Worm (Caenorhabditis elegans) whole organism, L1 larva: ENCODE measurements around the gene C03B1.5.

Source experiments
- C04F5.9 ChIP-seq: sonication (generic microtip); optimal IDR thresholded peaks from 2 replicates; lab custom pipeline; 2016; ENCODE audit warnings: missing genetic modification characterization, missing compliant biosample characterization
- C16A3.4 ChIP-seq: fragments of 150-350 bp; optimal IDR thresholded peaks from 2 replicates; lab custom pipeline; 2014; ENCODE audit warnings: missing biosample characterization, missing genetic modification characterization
- Y116A8C.19 ChIP-seq: sonication (generic microtip); optimal IDR thresholded peaks from 2 replicates; lab custom pipeline; 2016; ENCODE audit warnings: missing compliant biosample characterization, missing genetic modification characterization, borderline replicate concordance
- aha-1 ChIP-seq: fragments of 150-350 bp; optimal IDR thresholded peaks from 2 replicates; lab custom pipeline; 2014; ENCODE audit warnings: missing biosample characterization, missing genetic modification characterization
- ama-1 ChIP-seq: fragments of 150-350 bp; optimal IDR thresholded peaks from 2 replicates; lab custom pipeline; 2014
- ceh-8 ChIP-seq: fragments of 200-800 bp; sonication (Bioruptor generic); optimal IDR thresholded peaks from 2 replicates; lab custom pipeline; 2018; ENCODE audit warnings: mild to moderate bottlenecking, missing genetic modification characterization, moderate library complexity, missing compliant biosample characterization
- ceh-82 ChIP-seq, 3 experiments: fragments of 150-350 bp in 1 of 3; sonication (generic microtip) in 2 of 3; optimal IDR thresholded peaks; 2 replicates each; lab custom pipeline; 2014 to 2017; ENCODE audit warnings: missing biosample characterization in 3 of 3, missing genetic modification characterization in 3 of 3
- ceh-88 ChIP-seq: fragments of 200-800 bp; sonication (Bioruptor generic); IDR thresholded peaks from 2 replicates; pipeline ENCODE4 v1.3.6; 2022; ENCODE audit warnings: missing genetic modification characterization, missing compliant biosample characterization
- dpl-1 ChIP-seq, 3 experiments: fragments of 150-350 bp in 2 of 3; sonication (generic microtip) in 1 of 3; optimal IDR thresholded peaks; 2 replicates each; lab custom pipeline; 2014 to 2017; ENCODE audit warnings: missing biosample characterization in 3 of 3, missing genetic modification characterization in 3 of 3, missing genetic modification reagents in 3 of 3
- dsc-1 ChIP-seq: sonication (generic microtip); optimal IDR thresholded peaks from 2 replicates; lab custom pipeline; 2016; ENCODE audit warnings: mild to moderate bottlenecking, missing genetic modification characterization, missing compliant biosample characterization
- efl-1 ChIP-seq, 4 experiments: fragments of 150-350 bp; optimal IDR thresholded peaks in 3 of 4; peaks in 1 of 4; 1 replicate in 1 of 4; 2 replicates in 3 of 4; lab custom pipeline; 2014; ENCODE audit warnings: missing biosample characterization in 2 of 4, missing genetic modification characterization in 2 of 4, missing genetic modification reagents in 2 of 4
- egl-13 ChIP-seq: sonication (generic microtip); optimal IDR thresholded peaks from 2 replicates; lab custom pipeline; 2016; ENCODE audit warnings: missing genotype, missing genetic modification reagents, missing genetic modification characterization, missing compliant biosample characterization
- egl-27 ChIP-seq, 2 experiments: fragments of 150-350 bp in 1 of 2; sonication (generic microtip); optimal IDR thresholded peaks; 3 replicates each; lab custom pipeline; 2017 to 2018; ENCODE audit warnings: missing biosample characterization in 2 of 2, missing genetic modification characterization in 2 of 2, missing genetic modification reagents in 2 of 2
- elt-2 ChIP-seq: sonication (generic microtip); optimal IDR thresholded peaks from 2 replicates; lab custom pipeline; 2016; ENCODE audit warnings: missing genetic modification characterization, mild to moderate bottlenecking, inconsistent platforms, missing compliant biosample characterization, missing genetic modification reagents
- fkh-10 ChIP-seq: sonication (generic microtip); optimal IDR thresholded peaks from 2 replicates; lab custom pipeline; 2017; ENCODE audit warnings: missing biosample characterization, missing genetic modification reagents, missing genetic modification characterization
- fkh-4 ChIP-seq: sonication (generic microtip); optimal IDR thresholded peaks from 2 replicates; lab custom pipeline; 2016; ENCODE audit warnings: missing compliant biosample characterization, missing genetic modification characterization, borderline replicate concordance
- fkh-8 ChIP-seq: sonication (generic microtip); optimal IDR thresholded peaks from 2 replicates; lab custom pipeline; 2016; ENCODE audit warnings: mild to moderate bottlenecking, missing genetic modification characterization, missing compliant biosample characterization
- fos-1 ChIP-seq: fragments of 150-350 bp; optimal IDR thresholded peaks from 2 replicates; lab custom pipeline; 2014; ENCODE audit warnings: missing biosample characterization, missing genetic modification characterization
- jun-1 ChIP-seq: fragments of 150-350 bp; optimal IDR thresholded peaks from 2 replicates; lab custom pipeline; 2014; ENCODE audit warnings: missing biosample characterization, missing genetic modification reagents, missing genetic modification characterization
- lin-14 ChIP-seq: fragments of 200-800 bp; sonication (Bioruptor generic); optimal IDR thresholded peaks from 2 replicates; lab custom pipeline; 2018; ENCODE audit warnings: mild to moderate bottlenecking, missing genetic modification characterization, moderate library complexity, missing compliant biosample characterization
- lin-15B ChIP-seq: fragments of 150-350 bp; sonication (generic microtip); optimal IDR thresholded peaks from 3 replicates; lab custom pipeline; 2014; ENCODE audit warnings: missing biosample characterization, missing genetic modification characterization
- lir-3 ChIP-seq: sonication (generic microtip); optimal IDR thresholded peaks from 2 replicates; lab custom pipeline; 2016; ENCODE audit warnings: mild to moderate bottlenecking, missing genetic modification characterization, moderate library complexity, missing compliant biosample characterization; ENCODE audit not compliant: poor library complexity
- lsy-2 ChIP-seq, 2 experiments: fragments of 150-350 bp; optimal IDR thresholded peaks; 2 replicates each; lab custom pipeline; 2014; ENCODE audit warnings: missing biosample characterization in 2 of 2, missing genetic modification characterization in 2 of 2
- mdl-1 ChIP-seq, 2 experiments: fragments of 150-350 bp; optimal IDR thresholded peaks; 2 replicates each; lab custom pipeline; 2014 to 2017; ENCODE audit warnings: missing biosample characterization in 2 of 2, missing genetic modification characterization in 2 of 2, inconsistent platforms in 1 of 2
- nhr-12 ChIP-seq: sonication (generic microtip); optimal IDR thresholded peaks from 2 replicates; lab custom pipeline; 2017; ENCODE audit warnings: missing biosample characterization, missing genetic modification characterization
- nhr-19 ChIP-seq: fragments of 200-800 bp; sonication (Bioruptor generic); conservative IDR thresholded peaks from 2 replicates; pipeline ENCODE4 v1.3.6; 2022; ENCODE audit warnings: missing genetic modification characterization, missing compliant biosample characterization
- nhr-237 ChIP-seq: fragments of 150-350 bp; optimal IDR thresholded peaks from 2 replicates; lab custom pipeline; 2014; ENCODE audit warnings: missing biosample characterization, missing genetic modification characterization
- nhr-28 ChIP-seq: fragments of 150-350 bp; optimal IDR thresholded peaks from 2 replicates; lab custom pipeline; 2014; ENCODE audit warnings: missing biosample characterization, missing genetic modification characterization
- nhr-90 ChIP-seq: sonication (generic microtip); optimal IDR thresholded peaks from 2 replicates; lab custom pipeline; 2016; ENCODE audit warnings: mild to moderate bottlenecking, missing genetic modification characterization, missing compliant biosample characterization; ENCODE audit not compliant: poor library complexity
- pag-3 ChIP-seq: sonication (generic microtip); optimal IDR thresholded peaks from 2 replicates; lab custom pipeline; 2017; ENCODE audit warnings: missing genetic modification characterization, mild to moderate bottlenecking, missing compliant biosample characterization, antibody characterized with exemption, borderline replicate concordance; ENCODE audit not compliant: insufficient read depth
- pqm-1 ChIP-seq: sonication (generic microtip); optimal IDR thresholded peaks from 3 replicates; lab custom pipeline; 2017; ENCODE audit warnings: missing biosample characterization, missing genetic modification characterization
- skn-1 ChIP-seq: fragments of 150-350 bp; optimal IDR thresholded peaks from 2 replicates; lab custom pipeline; 2014; ENCODE audit warnings: missing biosample characterization, missing genetic modification characterization
- snu-23 ChIP-seq: sonication (generic microtip); optimal IDR thresholded peaks from 2 replicates; lab custom pipeline; 2016; ENCODE audit warnings: missing genetic modification characterization, missing compliant biosample characterization
- sup-37 ChIP-seq: fragments of 200-800 bp; sonication (Bioruptor generic); optimal IDR thresholded peaks from 2 replicates; lab custom pipeline; 2018; ENCODE audit warnings: mild to moderate bottlenecking, missing genetic modification characterization, missing compliant biosample characterization
- swsn-7 ChIP-seq: sonication (generic microtip); optimal IDR thresholded peaks from 2 replicates; lab custom pipeline; 2016; ENCODE audit warnings: missing genetic modification characterization, missing compliant biosample characterization
- unc-130 ChIP-seq: fragments of 150-350 bp; optimal IDR thresholded peaks from 2 replicates; lab custom pipeline; 2017; ENCODE audit warnings: missing biosample characterization, missing genetic modification characterization, inconsistent platforms
- unc-98 ChIP-seq: fragments of 200-800 bp; sonication (Bioruptor generic); IDR thresholded peaks from 2 replicates; pipeline ENCODE4 v1.3.6; 2022; ENCODE audit warnings: missing genetic modification characterization, missing compliant biosample characterization
- vab-15 ChIP-seq: sonication (generic microtip); optimal IDR thresholded peaks from 2 replicates; lab custom pipeline; 2017; ENCODE audit warnings: missing genotype, mild to moderate bottlenecking, missing genetic modification characterization, missing compliant biosample characterization
- zag-1 ChIP-seq: fragments of 150-350 bp; optimal IDR thresholded peaks from 2 replicates; lab custom pipeline; 2014; ENCODE audit warnings: missing biosample characterization, missing genetic modification characterization
- zip-4 ChIP-seq: fragments of 200-800 bp; sonication (Bioruptor generic); optimal IDR thresholded peaks from 2 replicates; lab custom pipeline; 2018; ENCODE audit warnings: mild to moderate bottlenecking, missing genetic modification characterization, moderate library complexity, missing compliant biosample characterization

Gene C03B1.5

DNA sequence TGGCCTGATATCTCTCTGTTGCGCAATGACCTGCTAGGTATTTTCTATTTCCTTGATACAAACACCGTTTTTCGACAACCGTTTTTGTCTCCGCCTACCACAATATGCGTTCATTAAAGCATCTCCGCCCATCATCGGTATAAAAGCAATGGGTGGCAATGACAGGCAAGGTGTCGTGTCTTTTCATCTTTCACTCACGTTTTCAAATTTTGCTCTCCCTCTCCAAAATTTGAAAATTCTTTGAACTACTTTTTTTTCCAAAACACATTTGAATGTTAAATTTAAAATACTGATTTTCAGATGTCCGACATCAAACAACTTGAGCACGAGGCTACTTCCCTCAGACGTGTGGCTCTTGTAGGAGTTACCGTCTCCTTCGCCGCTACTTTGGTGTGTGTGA is 26.5 kb upstream of the C03B1.5 start, which contains the start of gene col-169:
Gene col-169 (plus strand): TSS at position 301 of the 400 bp plus-strand sequence.
- TF ChIP-seq lin-14, result no peak
- no peak for TF ChIP-seq ama-1
- no peak for TF ChIP-seq egl-13 (tag; lab: Kevin White, UChicago)
- TF ChIP-seq swsn-7, result no peak
- TF ChIP-seq fkh-8 (tag; lab: Kevin White, UChicago), result no peak
- TF ChIP-seq zag-1 (tag; lab: Kevin White, UChicago), result no peak
- TF ChIP-seq pag-3 (tag; lab: Kevin White, UChicago), result no peak
- no peak for TF ChIP-seq dpl-1 (GFP tag; optimal IDR thresholded peaks at IDR 0.05; lab: Kevin White, UChicago)
- no peak for TF ChIP-seq nhr-237 (tag; lab: Kevin White, UChicago)
- TF ChIP-seq snu-23 (GFP tag; lab: Kevin White, UChicago), result no peak
- TF ChIP-seq nhr-19, result no peak
- no peak for TF ChIP-seq ceh-82 (tag; optimal IDR thresholded peaks at IDR 0.05; lab: Kevin White, UChicago)
- no peak for TF ChIP-seq C04F5.9 (tag; lab: Kevin White, UChicago)
- TF ChIP-seq skn-1 (tag; lab: Kevin White, UChicago), result no peak
- TF ChIP-seq, all 84 proteins: peak for 0

DNA sequence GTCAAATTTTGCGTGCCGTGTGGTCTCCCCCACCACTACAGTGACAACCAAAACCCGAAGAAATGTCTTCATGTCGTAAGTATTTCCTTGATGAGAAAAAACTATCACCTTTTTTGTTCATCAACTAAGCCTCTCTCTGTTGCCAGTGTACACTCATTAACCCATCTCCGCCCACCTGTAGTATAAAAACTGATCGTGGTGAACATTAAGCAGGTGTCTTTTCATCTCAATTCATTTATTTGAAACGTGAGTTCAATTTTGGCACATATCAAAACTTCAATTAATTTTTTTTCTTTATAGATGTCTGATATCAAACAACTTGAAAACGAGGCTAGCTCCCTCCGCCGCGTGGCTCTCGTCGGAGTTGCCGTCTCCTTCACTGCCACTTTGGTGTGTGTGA is 24.0 kb upstream of the C03B1.5 start, which contains the start of gene col-170:
Gene col-170 (plus strand): TSS at position 301 of the 400 bp plus-strand sequence.
- TF ChIP-seq nhr-90 (tag; lab: Kevin White, UChicago), result no peak
- TF ChIP-seq mdl-1 (tag; optimal IDR thresholded peaks at IDR 0.05; lab: Kevin White, UChicago), result no peak
- no peak for TF ChIP-seq unc-98
- TF ChIP-seq elt-2, result no peak
- TF ChIP-seq fos-1 (tag; lab: Kevin White, UChicago), result no peak
- TF ChIP-seq zip-4 (GFP tag; lab: Kevin White, UChicago), result no peak
- TF ChIP-seq C16A3.4, result no peak
- no peak for TF ChIP-seq nhr-19
- TF ChIP-seq ceh-8, result no peak
- no peak for TF ChIP-seq egl-27 (tag; optimal IDR thresholded peaks at IDR 0.05; lab: Kevin White, UChicago)
- TF ChIP-seq lsy-2 (tag; optimal IDR thresholded peaks at IDR 0.05; lab: Kevin White, UChicago), result no peak
- no peak for TF ChIP-seq efl-1 (optimal IDR thresholded peaks at IDR 0.05; lab: Kevin White, UChicago)
- no peak for TF ChIP-seq efl-1 (GFP tag; optimal IDR thresholded peaks at IDR 0.05 in 1 of 2; lab: Kevin White, UChicago)
- no peak for TF ChIP-seq fkh-10 (GFP tag; lab: Kevin White, UChicago)
- TF ChIP-seq aha-1 (tag; lab: Kevin White, UChicago), result no peak
- no peak for TF ChIP-seq snu-23 (GFP tag; lab: Kevin White, UChicago)
- no peak for TF ChIP-seq nhr-28 (tag; lab: Kevin White, UChicago)
- no peak for TF ChIP-seq Y116A8C.19 (tag; lab: Kevin White, UChicago)

DNA sequence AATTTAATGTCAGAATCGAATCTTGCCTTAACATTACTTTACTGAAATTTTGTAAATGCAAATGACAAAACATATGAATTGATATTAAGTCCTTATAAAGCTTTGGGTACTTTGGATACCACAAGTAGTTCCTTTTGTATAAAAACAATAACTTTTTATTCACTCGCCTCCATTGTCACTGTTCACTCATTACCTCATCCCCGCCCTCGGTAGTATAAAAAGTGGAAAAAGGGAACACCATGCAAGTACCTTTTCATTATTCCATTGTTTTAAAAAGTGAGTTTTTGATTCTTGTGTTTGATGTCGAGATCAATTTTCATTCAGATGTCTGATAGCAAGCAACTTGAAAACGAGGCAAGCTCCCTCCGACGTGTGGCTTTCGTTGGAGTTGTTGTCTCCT is 21.4 kb upstream of the C03B1.5 start, which contains the start of gene col-171:
Gene col-171 (plus strand): TSS at position 301 of the 400 bp plus-strand sequence.
- TF ChIP-seq efl-1 (optimal IDR thresholded peaks at IDR 0.05; lab: Kevin White, UChicago) (no peak), efl-1 (GFP tag; optimal IDR thresholded peaks at IDR 0.05 in 1 of 2; lab: Kevin White, UChicago) (peak in 1 of 2 experiments; percentile 22), sup-37 (GFP tag; lab: Kevin White, UChicago) (no peak), lin-15B (tag; lab: Kevin White, UChicago) (no peak), egl-13 (tag; lab: Kevin White, UChicago) (no peak)

- TF ChIP-seq pqm-1 (tag; lab: Kevin White, UChicago) (no peak), ceh-88 (no peak), lir-3 (tag; lab: Kevin White, UChicago) (no peak), dsc-1 (tag; lab: Kevin White, UChicago) (no peak), jun-1 (tag; lab: Kevin White, UChicago) (no peak), fkh-4 (tag; lab: Kevin White, UChicago) (no peak), vab-15 (tag; lab: Kevin White, UChicago) (no peak), dpl-1 (GFP tag; optimal IDR thresholded peaks at IDR 0.05; lab: Kevin White, UChicago) (no peak), snu-23 (GFP tag; lab: Kevin White, UChicago) (no peak), unc-130 (no peak), nhr-12 (tag; lab: Kevin White, UChicago) (no peak), nhr-237 (tag; lab: Kevin White, UChicago) (no peak), nhr-90 (tag; lab: Kevin White, UChicago) (no peak)
These were observed 20.8 kb upstream of the C03B1.5 start for ce11 chrX:6334602-6335001.
